In the genomic region with DNA sequence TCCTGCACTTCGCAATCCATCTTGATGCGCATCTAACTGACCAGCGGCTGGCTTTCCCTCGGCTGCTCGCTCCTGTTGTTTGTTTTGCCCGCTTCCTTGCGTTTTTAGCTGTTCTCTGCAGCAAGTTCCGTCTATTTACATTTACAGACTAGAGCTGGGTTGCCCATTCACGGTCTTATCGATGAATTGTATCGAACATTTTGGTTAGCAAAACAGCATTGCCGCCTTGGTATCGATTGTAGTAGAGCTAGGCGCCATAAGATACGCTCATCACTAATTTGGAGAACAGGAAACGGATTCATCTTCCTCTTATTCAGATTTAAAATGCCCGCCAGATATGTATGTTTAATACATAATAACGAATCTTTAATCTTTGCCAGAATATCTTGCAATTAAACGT, we compare ENCODE assay signal across 1 fruit fly cellular context.
TF ChIP-seq lines count a peak whose summit lies in the region.

A gene (minus strand): TSS at position 170 of the 400 bp plus-strand sequence.

TF ChIP-seq in whole organism, embryonic, 481 proteins besides CTCF, POLR2A, EP300 and RAD21 (continued from another document):
- peak; percentile 83 for TF ChIP-seq B-H1 (GFP tag; IDR thresholded peaks at IDR 0.05; lab: Robert Waterston, UW)
- TF ChIP-seq CG12769 (tag; optimal IDR thresholded peaks at IDR 0.05; lab: Kevin White, UChicago): no peak
- no peak for TF ChIP-seq Hr78 (GFP tag; optimal IDR thresholded peaks at IDR 0.05; lab: Kevin White, UChicago)
- TF ChIP-seq crp (GFP tag; optimal IDR thresholded peaks at IDR 0.05; lab: Kevin White, UChicago): peak in 1 of 2 experiments; percentile 63
- peak; percentile 88 for TF ChIP-seq H15 (GFP tag; IDR thresholded peaks at IDR 0.05; lab: Robert Waterston, UW)
- TF ChIP-seq da (GFP tag; optimal IDR thresholded peaks at IDR 0.05; lab: Kevin White, UChicago): peak; percentile 87
- peak; percentile 97 for TF ChIP-seq Hmr (GFP tag; optimal IDR thresholded peaks at IDR 0.05; lab: Kevin White, UChicago)
- TF ChIP-seq sens-2 (GFP tag; IDR thresholded peaks at IDR 0.05; lab: Robert Waterston, UW): peak; percentile 94
- TF ChIP-seq CG7839 (tag; optimal IDR thresholded peaks at IDR 0.05; lab: Kevin White, UChicago): peak; percentile 88
- TF ChIP-seq lab (GFP tag; optimal IDR thresholded peaks at IDR 0.05; lab: Kevin White, UChicago): peak; percentile 98
- peak; percentile 97 for TF ChIP-seq CG17912 (GFP tag; optimal IDR thresholded peaks at IDR 0.05; lab: Kevin White, UChicago)
- peak; percentile 95 for TF ChIP-seq fd102C (GFP tag; optimal IDR thresholded peaks at IDR 0.05; lab: Kevin White, UChicago)
- peak; percentile 76 for TF ChIP-seq ERR (GFP tag; optimal IDR thresholded peaks at IDR 0.05; lab: Kevin White, UChicago)
- no peak for TF ChIP-seq cad (GFP tag; optimal IDR thresholded peaks at IDR 0.05; lab: Kevin White, UChicago)
- peak; percentile 77 for TF ChIP-seq CG6272 (GFP tag; IDR thresholded peaks at IDR 0.05; lab: Robert Waterston, UW)
- peak; percentile 82 for TF ChIP-seq CG10959 (GFP tag; IDR thresholded peaks at IDR 0.05; lab: Robert Waterston, UW)
- peak; percentile 90 for TF ChIP-seq CG8089 (GFP tag; optimal IDR thresholded peaks at IDR 0.05; lab: Kevin White, UChicago)
- peak; percentile 83 for TF ChIP-seq zen (tag; optimal IDR thresholded peaks at IDR 0.05; lab: Kevin White, UChicago)
- TF ChIP-seq Asciz (GFP tag; optimal IDR thresholded peaks at IDR 0.05; lab: Kevin White, UChicago): peak; percentile 95
- peak; percentile 90 for TF ChIP-seq CG2712 (tag; optimal IDR thresholded peaks at IDR 0.05; lab: Kevin White, UChicago)
- no peak for TF ChIP-seq Dfd (GFP tag; optimal IDR thresholded peaks at IDR 0.05; lab: Kevin White, UChicago)
- TF ChIP-seq ap (GFP tag; IDR thresholded peaks at IDR 0.05; lab: Robert Waterston, UW): peak; percentile 79
- TF ChIP-seq sd (tag; optimal IDR thresholded peaks at IDR 0.05; lab: Kevin White, UChicago): no peak
- TF ChIP-seq mld (GFP tag; IDR thresholded peaks at IDR 0.05; lab: Robert Waterston, UW; ENCODE audit: partially characterized antibody): peak; percentile 73
- peak; percentile 35; the same call in 1 of the 2 replicates for TF ChIP-seq Ravus (GFP tag; IDR thresholded peaks at IDR 0.05; lab: Robert Waterston, UW)
- peak; percentile 79 for TF ChIP-seq CG3995 (GFP tag; optimal IDR thresholded peaks at IDR 0.05; lab: Kevin White, UChicago)
- TF ChIP-seq Awh (GFP tag; IDR thresholded peaks at IDR 0.05; lab: Robert Waterston, UW): peak; percentile 89
- peak; percentile 88 for TF ChIP-seq CG3407 (GFP tag; optimal IDR thresholded peaks at IDR 0.05; lab: Kevin White, UChicago)
- peak; percentile 95 for TF ChIP-seq Dll (GFP tag; IDR thresholded peaks at IDR 0.05; lab: Robert Waterston, UW; ENCODE audit: partially characterized antibody)
- peak; percentile 91 for TF ChIP-seq CG15269 (tag; optimal IDR thresholded peaks at IDR 0.05; lab: Kevin White, UChicago)
- TF ChIP-seq Max (GFP tag; optimal IDR thresholded peaks at IDR 0.05; lab: Kevin White, UChicago): peak; percentile 81
- peak; percentile 84; the same call in 1 of the 2 replicates for TF ChIP-seq CG11085 (GFP tag; IDR thresholded peaks at IDR 0.05; lab: Robert Waterston, UW)
- peak; percentile 93 for TF ChIP-seq gro (GFP tag; optimal IDR thresholded peaks at IDR 0.05; lab: Kevin White, UChicago)
- TF ChIP-seq CG12155 (GFP tag; optimal IDR thresholded peaks at IDR 0.05; lab: Kevin White, UChicago): peak; percentile 75
- peak; percentile 11 for TF ChIP-seq pnt (GFP tag; optimal IDR thresholded peaks at IDR 0.05; lab: Kevin White, UChicago)
- 0 out of 2 replicates have a peak, but pooled peaks have one; percentile 29 for TF ChIP-seq klu (GFP tag; IDR thresholded peaks at IDR 0.05; lab: Robert Waterston, UW)
- no peak for TF ChIP-seq ro (GFP tag; IDR thresholded peaks at IDR 0.05; lab: Robert Waterston, UW)
- TF ChIP-seq CG3281 (GFP tag; optimal IDR thresholded peaks at IDR 0.05; lab: Kevin White, UChicago): peak; percentile 95
- TF ChIP-seq CG8388 (GFP tag; optimal IDR thresholded peaks at IDR 0.05; lab: Kevin White, UChicago): peak; percentile 90
- peak; percentile 78 for TF ChIP-seq Jarid2 (GFP tag; optimal IDR thresholded peaks at IDR 0.05; lab: Kevin White, UChicago)
- peak; percentile 50; the same call in 1 of the 2 replicates for TF ChIP-seq rib (GFP tag; IDR thresholded peaks at IDR 0.05; lab: Robert Waterston, UW)
- TF ChIP-seq chn (GFP tag; optimal IDR thresholded peaks at IDR 0.05; lab: Kevin White, UChicago): peak; percentile 86
- peak; percentile 95 for TF ChIP-seq pzg (GFP tag; optimal IDR thresholded peaks at IDR 0.05; lab: Kevin White, UChicago)
- no peak for TF ChIP-seq ken (GFP tag; IDR thresholded peaks at IDR 0.05; lab: Robert Waterston, UW)
- TF ChIP-seq CG4282 (GFP tag; optimal IDR thresholded peaks at IDR 0.05; lab: Kevin White, UChicago): peak; percentile 66
- TF ChIP-seq CG17328 (GFP tag; IDR thresholded peaks at IDR 0.05; lab: Robert Waterston, UW): peak; percentile 95
- peak; percentile 62 for TF ChIP-seq Neu2 (GFP tag; optimal IDR thresholded peaks at IDR 0.05; lab: Kevin White, UChicago; ENCODE audit: borderline replicate concordance)
- peak; percentile 95 for TF ChIP-seq otp (GFP tag; IDR thresholded peaks at IDR 0.05; lab: Robert Waterston, UW)
- peak; percentile 85 for TF ChIP-seq CG5953 (GFP tag; IDR thresholded peaks at IDR 0.05; lab: Robert Waterston, UW)
- TF ChIP-seq scrt (GFP tag; optimal IDR thresholded peaks at IDR 0.05; lab: Kevin White, UChicago): peak; percentile 89
- peak; percentile 95 for TF ChIP-seq CG17568 (GFP tag; optimal IDR thresholded peaks at IDR 0.05; lab: Kevin White, UChicago)
- TF ChIP-seq CG10543 (GFP tag; optimal IDR thresholded peaks at IDR 0.05; lab: Kevin White, UChicago): peak; percentile 92
- peak; percentile 81 for TF ChIP-seq Bdp1 (GFP tag; optimal IDR thresholded peaks at IDR 0.05; lab: Kevin White, UChicago)
- TF ChIP-seq Opbp (GFP tag; IDR thresholded peaks at IDR 0.05; lab: Robert Waterston, UW; ENCODE audit: partially characterized antibody): peak; percentile 98
- TF ChIP-seq Xbp1 (GFP tag; optimal IDR thresholded peaks at IDR 0.05; lab: Kevin White, UChicago): peak; percentile 86
- no peak for TF ChIP-seq hth (optimal IDR thresholded peaks at IDR 0.05; lab: Kevin White, UChicago)
- TF ChIP-seq eve (GFP tag; optimal IDR thresholded peaks at IDR 0.05; lab: Kevin White, UChicago): no peak
- peak; percentile 78 for TF ChIP-seq CG13424 (tag; optimal IDR thresholded peaks at IDR 0.05; lab: Kevin White, UChicago)
- TF ChIP-seq ATbp (GFP tag; optimal IDR thresholded peaks at IDR 0.05; lab: Kevin White, UChicago): peak; percentile 94
- peak; percentile 82 for TF ChIP-seq CG5180 (GFP tag; optimal IDR thresholded peaks at IDR 0.05; lab: Kevin White, UChicago)
- TF ChIP-seq shn (GFP tag; optimal IDR thresholded peaks at IDR 0.05; lab: Kevin White, UChicago): peak; percentile 93
TF ChIP-seq in whole organism, embryonic: peak in this region for 435.
